Worm (Caenorhabditis elegans) whole organism, L2 larva: Measurements from ENCODE around the gene mab-5.

ENCODE experiments used
- C34F6.9 ChIP-seq: fragments of 150-350 bp; optimal IDR thresholded peaks from 2 replicates; lab custom pipeline; 2014; ENCODE audit warnings: missing biosample characterization, missing genetic modification characterization
- R02D3.7 ChIP-seq: fragments of 150-350 bp; optimal IDR thresholded peaks from 2 replicates; lab custom pipeline; 2014; ENCODE audit warnings: missing biosample characterization, missing genetic modification characterization
- ZK546.5 ChIP-seq: sonication (generic microtip); optimal IDR thresholded peaks from 2 replicates; lab custom pipeline; 2017; ENCODE audit warnings: missing biosample characterization, missing genetic modification characterization
- ama-1 ChIP-seq: fragments of 150-350 bp; optimal IDR thresholded peaks from 2 replicates; lab custom pipeline; 2018; ENCODE audit warnings: inconsistent platforms
- blmp-1 ChIP-seq: sonication (generic microtip); optimal IDR thresholded peaks from 2 replicates; lab custom pipeline; 2017; ENCODE audit warnings: missing genetic modification characterization, mild to moderate bottlenecking, missing compliant biosample characterization, antibody characterized with exemption, moderate library complexity; ENCODE audit not compliant: insufficient read depth
- ceh-16 ChIP-seq: fragments of 150-350 bp; optimal IDR thresholded peaks from 2 replicates; lab custom pipeline; 2014; ENCODE audit warnings: missing biosample characterization, missing genetic modification characterization
- ceh-82 ChIP-seq: fragments of 150-350 bp; optimal IDR thresholded peaks from 2 replicates; lab custom pipeline; 2014; ENCODE audit warnings: missing biosample characterization, missing genetic modification characterization
- egl-27 ChIP-seq: sonication (generic microtip); optimal IDR thresholded peaks from 3 replicates; lab custom pipeline; 2017; ENCODE audit warnings: missing biosample characterization, missing genetic modification reagents, missing genetic modification characterization
- elt-1 ChIP-seq: fragments of 150-350 bp; optimal IDR thresholded peaks from 2 replicates; lab custom pipeline; 2014; ENCODE audit warnings: missing biosample characterization, missing genetic modification characterization
- elt-3 ChIP-seq: sonication (generic microtip); optimal IDR thresholded peaks from 2 replicates; lab custom pipeline; 2017; ENCODE audit warnings: missing biosample characterization, missing genetic modification characterization
- fos-1 ChIP-seq: fragments of 150-350 bp; optimal IDR thresholded peaks from 2 replicates; lab custom pipeline; 2014; ENCODE audit warnings: missing biosample characterization, missing genetic modification characterization
- gmeb-1 ChIP-seq: fragments of 150-350 bp; optimal IDR thresholded peaks from 2 replicates; lab custom pipeline; 2014; ENCODE audit warnings: missing biosample characterization, missing genetic modification characterization
- lin-11 ChIP-seq: fragments of 150-350 bp; sonication (generic microtip); optimal IDR thresholded peaks from 2 replicates; lab custom pipeline; 2014; ENCODE audit warnings: missing biosample characterization, missing genetic modification characterization, inconsistent platforms, mixed read lengths
- lin-13 ChIP-seq: fragments of 150-350 bp; optimal IDR thresholded peaks from 2 replicates; lab custom pipeline; 2014; ENCODE audit warnings: missing biosample characterization, missing genetic modification reagents, missing genetic modification characterization
- lin-39 ChIP-seq: fragments of 150-350 bp; optimal IDR thresholded peaks from 2 replicates; lab custom pipeline; 2014; ENCODE audit warnings: missing biosample characterization, missing genetic modification reagents, missing genetic modification characterization
- lsy-2 ChIP-seq, 2 experiments: fragments of 150-350 bp in 1 of 2; sonication (generic microtip) in 1 of 2; optimal IDR thresholded peaks; 2 replicates each; lab custom pipeline; 2014 to 2017; ENCODE audit warnings: missing biosample characterization in 2 of 2, missing genetic modification characterization in 2 of 2
- mab-5 ChIP-seq: fragments of 150-350 bp; optimal IDR thresholded peaks from 2 replicates; lab custom pipeline; 2014; ENCODE audit warnings: missing biosample characterization, missing genetic modification characterization
- mbf-1 ChIP-seq: sonication (generic microtip); optimal IDR thresholded peaks from 2 replicates; lab custom pipeline; 2017; ENCODE audit warnings: missing biosample characterization, missing genetic modification characterization
- nhr-10 ChIP-seq: sonication (generic microtip); optimal IDR thresholded peaks from 2 replicates; lab custom pipeline; 2017; ENCODE audit warnings: missing biosample characterization, missing genetic modification characterization
- nhr-11 ChIP-seq: fragments of 150-350 bp; optimal IDR thresholded peaks from 2 replicates; lab custom pipeline; 2014; ENCODE audit warnings: missing biosample characterization, missing genetic modification characterization
- nhr-12 ChIP-seq: fragments of 150-350 bp; optimal IDR thresholded peaks from 2 replicates; lab custom pipeline; 2014; ENCODE audit warnings: missing biosample characterization, missing genetic modification characterization
- nhr-129 ChIP-seq: fragments of 150-350 bp; optimal IDR thresholded peaks from 2 replicates; lab custom pipeline; 2014; ENCODE audit warnings: missing biosample characterization, missing genetic modification characterization
- nhr-21 ChIP-seq: fragments of 150-350 bp; optimal IDR thresholded peaks from 2 replicates; lab custom pipeline; 2014; ENCODE audit warnings: missing biosample characterization, missing genetic modification characterization
- nhr-23 ChIP-seq: fragments of 150-350 bp; optimal IDR thresholded peaks from 2 replicates; lab custom pipeline; 2014; ENCODE audit warnings: missing biosample characterization, missing genetic modification reagents, missing genetic modification characterization
- nhr-237 ChIP-seq: fragments of 150-350 bp; optimal IDR thresholded peaks from 2 replicates; lab custom pipeline; 2014; ENCODE audit warnings: missing biosample characterization, missing genetic modification characterization
- nhr-25 ChIP-seq: fragments of 150-350 bp; sonication (generic microtip); optimal IDR thresholded peaks from 3 replicates; lab custom pipeline; 2014; ENCODE audit warnings: missing biosample characterization, missing genetic modification characterization
- nhr-77 ChIP-seq: fragments of 150-350 bp; optimal IDR thresholded peaks from 2 replicates; lab custom pipeline; 2014; ENCODE audit warnings: missing biosample characterization, missing genetic modification characterization
- peb-1 ChIP-seq: fragments of 150-350 bp; optimal IDR thresholded peaks from 2 replicates; lab custom pipeline; 2014; ENCODE audit warnings: missing biosample characterization, missing genetic modification characterization
- sem-4 ChIP-seq: fragments of 150-350 bp; optimal IDR thresholded peaks from 2 replicates; lab custom pipeline; 2014; ENCODE audit warnings: missing biosample characterization, missing genetic modification reagents, missing genetic modification characterization
- sma-3 ChIP-seq: sonication (generic microtip); optimal IDR thresholded peaks from 2 replicates; lab custom pipeline; 2016; ENCODE audit warnings: missing genetic modification reagents, missing genetic modification characterization, missing compliant biosample characterization
- sma-9 ChIP-seq, 2 experiments: fragments of 150-350 bp in 1 of 2; sonication (generic microtip) in 1 of 2; optimal IDR thresholded peaks; 2 replicates each; lab custom pipeline; 2014 to 2016; ENCODE audit warnings: missing genetic modification characterization in 2 of 2, mild to moderate bottlenecking in 1 of 2, missing biosample characterization in 1 of 2, missing compliant biosample characterization in 1 of 2, missing genetic modification reagents in 1 of 2, moderate library complexity in 1 of 2
- snpc-4 ChIP-seq: fragments of 150-350 bp; optimal IDR thresholded peaks from 2 replicates; lab custom pipeline; 2014; ENCODE audit warnings: missing biosample characterization, missing genetic modification characterization
- unc-39 ChIP-seq: fragments of 150-350 bp; optimal IDR thresholded peaks from 2 replicates; lab custom pipeline; 2014; ENCODE audit warnings: missing biosample characterization, missing genetic modification characterization
- unc-55 ChIP-seq: fragments of 150-350 bp; sonication (generic microtip); optimal IDR thresholded peaks from 3 replicates; lab custom pipeline; 2014; ENCODE audit warnings: missing biosample characterization, missing genetic modification reagents, missing genetic modification characterization
- zag-1 ChIP-seq: fragments of 150-350 bp; optimal IDR thresholded peaks from 2 replicates; lab custom pipeline; 2014; ENCODE audit warnings: missing biosample characterization, missing genetic modification characterization
- ztf-1 ChIP-seq: fragments of 200-800 bp; sonication (Bioruptor generic); conservative IDR thresholded peaks from 2 replicates; pipeline ENCODE4 v1.3.6; 2022; ENCODE audit warnings: missing genetic modification characterization, missing compliant biosample characterization
- ztf-11 ChIP-seq: sonication (generic microtip); optimal IDR thresholded peaks from 2 replicates; lab custom pipeline; 2017; ENCODE audit warnings: missing biosample characterization, missing genetic modification characterization
- ztf-4 ChIP-seq: fragments of 150-350 bp; optimal IDR thresholded peaks from 2 replicates; lab custom pipeline; 2014; ENCODE audit warnings: missing biosample characterization, missing genetic modification characterization

mab-5 gene

DNA sequence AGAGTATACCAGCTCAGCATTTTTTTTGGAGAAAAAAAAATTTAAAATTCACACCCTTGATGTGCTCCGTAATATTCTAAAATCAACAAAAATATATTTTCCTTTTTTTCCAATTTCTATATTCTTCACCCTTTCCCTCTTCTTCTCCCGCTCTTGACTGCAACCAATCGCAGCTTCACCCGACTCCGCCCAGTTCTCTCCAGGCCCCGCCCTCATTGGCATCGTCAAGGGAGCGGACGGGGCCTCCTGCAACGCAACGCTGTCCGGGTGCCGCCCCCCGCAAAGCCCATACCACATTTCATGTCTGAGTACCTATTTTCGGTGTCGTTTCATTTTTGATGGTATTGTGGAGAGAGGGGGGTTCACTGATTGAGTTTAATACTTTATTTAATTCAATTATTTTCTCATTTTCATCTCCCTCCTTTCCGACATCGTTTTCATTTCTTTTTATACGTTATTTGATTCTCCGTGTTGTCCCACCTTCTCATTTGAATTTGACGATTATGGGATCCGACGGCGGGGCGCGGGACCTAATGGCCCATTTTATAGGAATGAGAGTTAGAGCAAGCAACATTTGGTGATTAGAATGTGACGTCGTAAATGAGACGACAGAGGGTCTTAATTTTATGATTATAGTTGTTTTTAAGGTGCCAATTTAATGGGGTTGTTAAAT lies 29.1 kb upstream of the mab-5 start:
- TF ChIP-seq sem-4 (tag; lab: Kevin White, UChicago): peak; percentile 37
- no peak for TF ChIP-seq unc-39 (tag; lab: Kevin White, UChicago)
- TF ChIP-seq R02D3.7 (tag; lab: Kevin White, UChicago): no peak
- TF ChIP-seq lsy-2 (tag; optimal IDR thresholded peaks at IDR 0.05; lab: Kevin White, UChicago): peak; percentile 6 to 37
- TF ChIP-seq unc-55 (GFP tag; lab: Kevin White, UChicago): no peak
- TF ChIP-seq C34F6.9: no peak
- no peak for TF ChIP-seq mbf-1 (tag; lab: Kevin White, UChicago)
- TF ChIP-seq, all 48 proteins: peak for 2

DNA sequence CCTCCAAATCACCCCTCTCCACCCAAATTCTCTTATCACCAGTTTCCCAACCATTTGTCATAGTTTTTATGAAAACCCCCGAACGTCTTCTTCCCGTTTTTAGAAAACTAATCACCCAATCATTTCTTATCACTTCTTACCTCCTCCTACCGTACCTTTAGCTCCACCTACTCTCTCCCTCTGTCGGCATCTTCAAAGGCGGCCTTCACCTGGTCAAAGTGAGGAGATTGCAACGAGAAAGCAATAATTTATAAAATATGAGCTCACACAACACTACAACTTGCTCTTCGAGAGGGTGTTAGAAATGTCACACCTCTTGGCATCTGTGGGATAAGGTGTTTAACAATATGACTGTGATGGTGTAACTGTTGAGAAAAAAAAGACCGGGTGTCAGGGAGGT lies 25.8 kb upstream of the mab-5 start:
- TF ChIP-seq nhr-10 (tag; lab: Kevin White, UChicago) (no peak), mbf-1 (tag; lab: Kevin White, UChicago) (no peak), snpc-4 (tag; lab: Kevin White, UChicago) (no peak), lin-39 (tag; lab: Kevin White, UChicago) (no peak), fos-1 (tag; lab: Kevin White, UChicago) (no peak), ztf-1 (no peak), sma-3 (GFP tag; lab: Kevin White, UChicago) (no peak), lin-13 (GFP tag; lab: Kevin White, UChicago) (no peak), nhr-23 (tag; lab: Kevin White, UChicago) (no peak), peb-1 (tag; lab: Kevin White, UChicago) (no peak), sma-9 (GFP tag; optimal IDR thresholded peaks at IDR 0.05; lab: Kevin White, UChicago) (no peak), sma-9 (tag; optimal IDR thresholded peaks at IDR 0.05; lab: Kevin White, UChicago) (no peak), mab-5 (tag; lab: Kevin White, UChicago) (no peak), ceh-16 (tag; lab: Kevin White, UChicago) (no peak), nhr-77 (tag; lab: Kevin White, UChicago) (no peak), blmp-1 (tag; lab: Kevin White, UChicago) (no peak), ceh-82 (no peak), nhr-11 (tag; lab: Kevin White, UChicago) (no peak)

DNA sequence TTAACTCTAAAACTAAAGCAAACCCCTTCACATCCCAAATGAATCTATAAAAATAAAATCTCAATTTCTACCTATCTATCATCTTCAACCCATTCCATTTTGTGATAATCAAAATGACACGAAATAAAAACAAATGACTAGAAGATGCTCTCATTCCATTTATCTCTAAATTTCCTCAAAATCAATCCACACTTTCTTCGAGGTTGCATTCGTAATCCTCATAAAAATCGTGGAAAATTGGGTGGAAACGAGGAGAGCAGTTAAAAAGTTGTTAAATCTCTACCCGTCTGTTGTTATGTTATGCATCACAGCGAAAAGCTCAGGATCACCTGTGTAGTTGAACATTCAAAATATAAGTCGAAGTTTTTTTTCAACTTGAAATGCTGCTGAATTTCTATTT lies 23.7 kb upstream of the mab-5 start:
- TF ChIP-seq nhr-11 (tag; lab: Kevin White, UChicago): no peak
- TF ChIP-seq ama-1 (lab: Kevin White, UChicago): no peak
- no peak for TF ChIP-seq zag-1 (tag; lab: Kevin White, UChicago)
- no peak for TF ChIP-seq nhr-129 (tag; lab: Kevin White, UChicago)
- TF ChIP-seq ztf-4 (tag; lab: Kevin White, UChicago): no peak
- TF ChIP-seq R02D3.7 (tag; lab: Kevin White, UChicago): no peak
- no peak for TF ChIP-seq lin-13 (GFP tag; lab: Kevin White, UChicago)
- TF ChIP-seq, all 48 proteins: peak for 0

DNA sequence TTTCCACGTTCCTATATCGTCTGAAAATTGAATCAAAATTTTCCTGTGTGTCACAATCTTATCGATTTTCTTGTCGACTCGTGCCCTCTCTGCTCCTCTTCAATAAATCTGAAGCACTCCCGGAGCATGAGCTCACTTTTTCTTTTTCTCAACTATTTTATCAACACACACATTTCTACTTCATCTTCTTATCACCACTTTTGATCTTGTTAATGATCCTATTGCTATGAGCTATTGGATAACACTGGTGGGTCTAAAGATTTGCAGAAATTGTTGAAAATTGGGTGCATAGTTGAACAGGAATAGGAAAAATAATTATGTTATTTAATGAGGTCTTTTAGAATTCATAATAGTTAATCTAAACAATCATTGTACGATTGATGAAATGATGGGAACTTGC lies 22.0 kb upstream of the mab-5 start:
- TF ChIP-seq ztf-1 (no peak), lin-11 (tag; lab: Kevin White, UChicago) (no peak), nhr-12 (no peak), elt-3 (tag; lab: Kevin White, UChicago) (no peak), elt-1 (tag; lab: Kevin White, UChicago) (no peak), nhr-237 (tag; lab: Kevin White, UChicago) (no peak), lsy-2 (tag; optimal IDR thresholded peaks at IDR 0.05; lab: Kevin White, UChicago) (no peak), nhr-25 (no peak), nhr-129 (tag; lab: Kevin White, UChicago) (no peak), sem-4 (tag; lab: Kevin White, UChicago) (no peak), ZK546.5 (tag; lab: Kevin White, UChicago) (no peak), ztf-4 (tag; lab: Kevin White, UChicago) (no peak), lin-39 (tag; lab: Kevin White, UChicago) (no peak), peb-1 (tag; lab: Kevin White, UChicago) (no peak), mbf-1 (tag; lab: Kevin White, UChicago) (no peak), lin-13 (GFP tag; lab: Kevin White, UChicago) (no peak), ztf-11 (no peak), gmeb-1 (tag; lab: Kevin White, UChicago) (no peak), nhr-21 (tag; lab: Kevin White, UChicago) (no peak), egl-27 (tag; lab: Kevin White, UChicago) (no peak)
